Fruit fly (Drosophila melanogaster): ENCODE results near the gene nullo.

The nullo gene

dm6 chrX:7096495-7096995 is 47.3 kb downstream of the nullo start (continued):
- TF ChIP-seq Gug (GFP tag; IDR thresholded peaks at IDR 0.05): peak; percentile 46; the same call in 1 of the 2 replicates
- peak; percentile 68 for TF ChIP-seq CG32006 (GFP tag; optimal IDR thresholded peaks at IDR 0.05)
- peak; percentile 67 for TF ChIP-seq fkh (GFP tag; optimal IDR thresholded peaks at IDR 0.05)
- peak; percentile 42 for TF ChIP-seq CG11762 (GFP tag; optimal IDR thresholded peaks at IDR 0.05; ENCODE audit: insufficient read depth)
- TF ChIP-seq esn (GFP tag; optimal IDR thresholded peaks at IDR 0.05): peak; percentile 86
- TF ChIP-seq ss (GFP tag; optimal IDR thresholded peaks at IDR 0.05): peak; percentile 37 to 63
- peak; percentile 12 for TF ChIP-seq CG4318 (GFP tag; optimal IDR thresholded peaks at IDR 0.05)
- TF ChIP-seq CG10631 (GFP tag; optimal IDR thresholded peaks at IDR 0.05): peak; percentile 66
- peak; percentile 41 for TF ChIP-seq CG16779 (tag; optimal IDR thresholded peaks at IDR 0.05)
- TF ChIP-seq fd85E (GFP tag; optimal IDR thresholded peaks at IDR 0.05): no peak
- TF ChIP-seq dac (GFP tag; optimal IDR thresholded peaks at IDR 0.05): no peak
- peak; percentile 69 for TF ChIP-seq CG6792 (GFP tag; optimal IDR thresholded peaks at IDR 0.05)
- TF ChIP-seq Hr4 (GFP tag; optimal IDR thresholded peaks at IDR 0.05): peak; percentile 62
- TF ChIP-seq CG6276 (GFP tag; optimal IDR thresholded peaks at IDR 0.05): no peak
- TF ChIP-seq CG11294 (GFP tag; IDR thresholded peaks at IDR 0.05): 0 out of 2 replicates have a peak, but pooled peaks have one; percentile 15
- TF ChIP-seq Hr38 (GFP tag; optimal IDR thresholded peaks at IDR 0.05): no peak
- peak; percentile 87 for TF ChIP-seq Eip78C (GFP tag)
- TF ChIP-seq salr (GFP tag; optimal IDR thresholded peaks at IDR 0.05): peak; percentile 31 to 69
- peak; percentile 74 for TF ChIP-seq pdm3 (GFP tag; optimal IDR thresholded peaks at IDR 0.05)
- peak; percentile 63 for TF ChIP-seq Ets21C (GFP tag; optimal IDR thresholded peaks at IDR 0.05)
- no peak for TF ChIP-seq CG8319 (GFP tag; optimal IDR thresholded peaks at IDR 0.05)

DNA sequence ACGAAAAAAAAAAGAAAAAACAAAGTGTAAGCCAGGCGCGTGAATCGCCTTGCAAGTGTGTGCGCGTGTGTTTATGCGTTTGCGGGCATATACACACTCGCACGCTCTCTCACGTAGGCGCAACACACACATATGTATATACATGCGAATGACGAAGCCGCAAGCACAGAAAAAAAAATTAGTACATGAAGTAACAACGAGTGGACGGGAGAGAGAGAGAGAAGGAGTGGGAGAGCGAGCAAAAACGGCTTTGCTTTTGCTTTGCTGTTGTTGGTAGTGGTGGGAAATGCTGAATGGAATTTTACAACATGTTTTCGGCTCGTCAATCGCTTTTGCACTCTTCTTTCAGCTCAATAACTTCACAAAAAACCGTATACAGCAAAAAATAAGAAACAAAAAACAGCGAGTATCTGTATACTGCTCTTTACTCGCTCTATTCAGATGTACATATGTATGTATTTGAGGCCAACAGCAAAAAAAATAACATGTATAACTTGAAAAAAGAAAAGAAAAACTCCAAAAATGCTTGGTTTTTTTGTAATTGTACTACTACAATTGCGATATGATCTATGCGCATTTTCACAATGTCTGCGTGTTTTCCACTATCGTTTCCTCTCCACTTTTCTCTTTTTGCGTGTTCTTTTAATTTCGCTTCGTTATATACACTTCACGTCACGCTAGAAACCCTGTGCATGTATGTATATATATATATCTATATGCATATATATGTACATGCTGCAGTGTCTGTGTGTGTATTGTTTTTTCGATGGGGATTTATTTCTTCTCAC is 48.0 kb downstream of the nullo start:
- TF ChIP-seq CG6163 (GFP tag; IDR thresholded peaks at IDR 0.05) (peak; percentile 12; the same call in 2 of the 3 replicates), Hr4 (GFP tag; optimal IDR thresholded peaks at IDR 0.05) (no peak), esn (GFP tag; optimal IDR thresholded peaks at IDR 0.05) (no peak), CG8632 (GFP tag; optimal IDR thresholded peaks at IDR 0.05) (peak; percentile 13), CG32006 (GFP tag; optimal IDR thresholded peaks at IDR 0.05) (peak; percentile 44), svp (GFP tag) (peak; percentile 43), Eip93F (GFP tag; optimal IDR thresholded peaks at IDR 0.05) (peak; percentile 54), CG4318 (GFP tag; optimal IDR thresholded peaks at IDR 0.05) (no peak), achi (GFP tag; optimal IDR thresholded peaks at IDR 0.05) (peak; percentile 25), salr (GFP tag; optimal IDR thresholded peaks at IDR 0.05) (peak in 1 of 2 experiments; percentile 57), acj6 (GFP tag; optimal IDR thresholded peaks at IDR 0.05) (no peak), CG3919 (GFP tag; optimal IDR thresholded peaks at IDR 0.05) (peak; percentile 3), OdsH (GFP tag; optimal IDR thresholded peaks at IDR 0.05) (peak; percentile 24), Ets96B (tag; optimal IDR thresholded peaks at IDR 0.05) (peak; percentile 45), CG3032 (tag; optimal IDR thresholded peaks at IDR 0.05) (peak; percentile 14), Hr38 (GFP tag; optimal IDR thresholded peaks at IDR 0.05) (no peak), CG10669 (GFP tag; optimal IDR thresholded peaks at IDR 0.05) (peak; percentile 9), spab (GFP tag; optimal IDR thresholded peaks at IDR 0.05) (peak; percentile 7), ss (GFP tag; optimal IDR thresholded peaks at IDR 0.05) (peak; percentile 73 to 82), Lpt (GFP tag; optimal IDR thresholded peaks at IDR 0.05) (peak; percentile 52), cyc (GFP tag; optimal IDR thresholded peaks at IDR 0.05) (no peak), Eip78C (GFP tag) (peak; percentile 64), net (GFP tag; optimal IDR thresholded peaks at IDR 0.05) (peak; percentile 60), fkh (GFP tag; optimal IDR thresholded peaks at IDR 0.05) (no peak), eg (GFP tag; IDR thresholded peaks at IDR 0.05) (peak; percentile 67; the same call in 2 of the 3 replicates), CG11762 (GFP tag; optimal IDR thresholded peaks at IDR 0.05; ENCODE audit: insufficient read depth) (no peak), CG9139 (GFP tag; optimal IDR thresholded peaks at IDR 0.05) (peak; percentile 41), CG15336 (GFP tag; IDR thresholded peaks at IDR 0.05) (0 out of 2 replicates have a peak, but pooled peaks have one; percentile 43), CG8119 (GFP tag; IDR thresholded peaks at IDR 0.05) (peak; percentile 46; the same call in 1 of the 3 replicates), dac (GFP tag; optimal IDR thresholded peaks at IDR 0.05) (peak; percentile 38), CG6808 (GFP tag; optimal IDR thresholded peaks at IDR 0.05) (peak; percentile 66), CG6276 (GFP tag; optimal IDR thresholded peaks at IDR 0.05) (peak; percentile 82), Met (GFP tag; optimal IDR thresholded peaks at IDR 0.05) (no peak)
